Fruit fly (Drosophila melanogaster) whole organism, prepupa: ENCODE data around the gene CG32017.

ENCODE experiments used
- Blimp-1 ChIP-seq: fragments of 200-800 bp; sonication (Bioruptor generic); optimal IDR thresholded peaks from 3 replicates; lab custom pipeline; 2017; ENCODE audit warnings: missing biosample characterization, missing genetic modification characterization, mild to moderate bottlenecking, moderate library complexity, missing genetic modification reagents
- CG10631 ChIP-seq: fragments of 200-800 bp; sonication (Bioruptor generic); optimal IDR thresholded peaks from 2 replicates; lab custom pipeline; 2016; ENCODE audit warnings: missing biosample characterization, missing genetic modification characterization
- CG10669 ChIP-seq: fragments of 200-800 bp; sonication (Bioruptor generic); optimal IDR thresholded peaks from 3 replicates; lab custom pipeline; 2018; ENCODE audit warnings: missing biosample characterization, mild to moderate bottlenecking, missing genetic modification characterization, moderate library complexity
- CG11762 ChIP-seq: fragments of 200-800 bp; sonication (Bioruptor generic); optimal IDR thresholded peaks from 3 replicates; lab custom pipeline; 2016; ENCODE audit warnings: missing biosample characterization, missing genetic modification characterization; ENCODE audit not compliant: insufficient read depth
- CG11902 ChIP-seq: fragments of 200-800 bp; sonication (Bioruptor generic); optimal IDR thresholded peaks from 3 replicates; lab custom pipeline; 2016; ENCODE audit warnings: missing biosample characterization, missing genetic modification characterization
- CG1621 ChIP-seq: fragments of 200-800 bp; sonication (Bioruptor generic); optimal IDR thresholded peaks from 3 replicates; lab custom pipeline; 2018; ENCODE audit warnings: missing biosample characterization, mild to moderate bottlenecking, missing genetic modification characterization
- CG16779 ChIP-seq: fragments of 200-800 bp; sonication (Bioruptor generic); optimal IDR thresholded peaks from 3 replicates; lab custom pipeline; 2017; ENCODE audit warnings: missing biosample characterization, mild to moderate bottlenecking, missing genetic modification characterization
- CG3032 ChIP-seq: fragments of 200-800 bp; optimal IDR thresholded peaks from 2 replicates; lab custom pipeline; 2019; ENCODE audit warnings: missing biosample characterization, mild to moderate bottlenecking, missing genetic modification characterization, moderate library complexity
- CG31627 ChIP-seq: fragments of 200-800 bp; sonication (Bioruptor generic); optimal IDR thresholded peaks from 3 replicates; lab custom pipeline; 2016; ENCODE audit warnings: missing biosample characterization, missing genetic modification characterization
- CG32006 ChIP-seq: fragments of 200-800 bp; sonication (Bioruptor generic); optimal IDR thresholded peaks from 3 replicates; lab custom pipeline; 2017; ENCODE audit warnings: missing biosample characterization, mild to moderate bottlenecking, missing genetic modification characterization
- CG34406 ChIP-seq: fragments of 200-800 bp; sonication (Bioruptor generic); optimal IDR thresholded peaks from 3 replicates; lab custom pipeline; 2016; ENCODE audit warnings: missing biosample characterization, missing genetic modification characterization
- CG3919 ChIP-seq: fragments of 200-800 bp; sonication (Bioruptor generic); optimal IDR thresholded peaks from 3 replicates; lab custom pipeline; 2016; ENCODE audit warnings: missing biosample characterization, missing genetic modification characterization
- CG4318 ChIP-seq: fragments of 200-800 bp; sonication (Bioruptor generic); optimal IDR thresholded peaks from 3 replicates; lab custom pipeline; 2017; ENCODE audit warnings: missing biosample characterization, mild to moderate bottlenecking, missing genetic modification characterization
- CG6792 ChIP-seq: fragments of 200-800 bp; sonication (Bioruptor generic); optimal IDR thresholded peaks from 3 replicates; lab custom pipeline; 2016; ENCODE audit warnings: missing biosample characterization, missing genetic modification characterization
- CG6808 ChIP-seq: fragments of 200-800 bp; sonication (Bioruptor generic); optimal IDR thresholded peaks from 3 replicates; lab custom pipeline; 2017; ENCODE audit warnings: missing biosample characterization, missing genetic modification characterization, mild to moderate bottlenecking, moderate library complexity, missing genetic modification reagents
- CG6854 ChIP-seq: fragments of 200-800 bp; sonication (Bioruptor generic); optimal IDR thresholded peaks from 2 replicates; lab custom pipeline; 2017; ENCODE audit warnings: missing biosample characterization, mild to moderate bottlenecking, missing genetic modification characterization
- CG8119 ChIP-seq: fragments of 200-800 bp; sonication (Bioruptor generic); IDR thresholded peaks from 3 replicates; pipeline ENCODE4 v1.3.6; 2022; ENCODE audit warnings: missing biosample characterization, missing genetic modification characterization
- Eip75B ChIP-seq: fragments of 200-800 bp; sonication (Bioruptor generic); optimal IDR thresholded peaks from 3 replicates; lab custom pipeline; 2016; ENCODE audit warnings: missing biosample characterization, missing genetic modification characterization
- Eip78C ChIP-seq: fragments of 200-800 bp; sonication (Bioruptor generic); peaks from one replicate; lab custom pipeline; 2016; ENCODE audit warnings: missing biosample characterization, missing genetic modification characterization
- Eip93F ChIP-seq: fragments of 200-800 bp; sonication (Bioruptor generic); optimal IDR thresholded peaks from 2 replicates; lab custom pipeline; 2016; ENCODE audit warnings: missing biosample characterization, mild to moderate bottlenecking, missing genetic modification characterization
- Ets96B ChIP-seq: fragments of 200-800 bp; optimal IDR thresholded peaks from 2 replicates; lab custom pipeline; 2019; ENCODE audit warnings: missing biosample characterization, mild to moderate bottlenecking, missing genetic modification characterization, moderate library complexity
- Hr38 ChIP-seq: sonication (Bioruptor generic); optimal IDR thresholded peaks from 2 replicates; lab custom pipeline; 2016; ENCODE audit warnings: missing biosample characterization, missing genetic modification characterization
- Hr39 ChIP-seq: fragments of 200-800 bp; sonication (Bioruptor generic); optimal IDR thresholded peaks from 2 replicates; lab custom pipeline; 2016; ENCODE audit warnings: missing biosample characterization, missing genetic modification characterization
- Lpt ChIP-seq: fragments of 200-800 bp; sonication (Bioruptor generic); optimal IDR thresholded peaks from 3 replicates; lab custom pipeline; 2016; ENCODE audit warnings: missing biosample characterization, missing genetic modification characterization
- Met ChIP-seq: fragments of 200-800 bp; sonication (Bioruptor generic); optimal IDR thresholded peaks from 3 replicates; lab custom pipeline; 2016; ENCODE audit warnings: missing biosample characterization, missing genetic modification characterization
- OdsH ChIP-seq: fragments of 200-800 bp; sonication (Bioruptor generic); optimal IDR thresholded peaks from 3 replicates; lab custom pipeline; 2016; ENCODE audit warnings: missing biosample characterization, missing genetic modification characterization
- Smox ChIP-seq: fragments of 200-800 bp; sonication (Bioruptor generic); optimal IDR thresholded peaks from 3 replicates; lab custom pipeline; 2016; ENCODE audit warnings: missing biosample characterization, missing genetic modification characterization
- Sox102F ChIP-seq: fragments of 200-800 bp; sonication (Bioruptor generic); optimal IDR thresholded peaks from 2 replicates; lab custom pipeline; 2016; ENCODE audit warnings: missing biosample characterization, mild to moderate bottlenecking, missing genetic modification characterization
- Sox14 ChIP-seq: fragments of 200-800 bp; sonication (Bioruptor generic); optimal IDR thresholded peaks from 3 replicates; lab custom pipeline; 2016; ENCODE audit warnings: missing biosample characterization, missing genetic modification characterization
- Sox15 ChIP-seq: fragments of 200-800 bp; sonication (Bioruptor generic); optimal IDR thresholded peaks from 3 replicates; lab custom pipeline; 2016; ENCODE audit warnings: missing biosample characterization, missing genetic modification characterization
- acj6 ChIP-seq: fragments of 200-800 bp; sonication (Bioruptor generic); optimal IDR thresholded peaks from 3 replicates; lab custom pipeline; 2016; ENCODE audit warnings: missing biosample characterization, missing genetic modification characterization
- dac ChIP-seq: fragments of 200-800 bp; sonication (Bioruptor generic); optimal IDR thresholded peaks from 2 replicates; lab custom pipeline; 2017; ENCODE audit warnings: missing biosample characterization, mild to moderate bottlenecking, missing genetic modification characterization
- dsx ChIP-seq: fragments of 200-800 bp; optimal IDR thresholded peaks from 3 replicates; lab custom pipeline; 2019; ENCODE audit warnings: missing biosample characterization, mild to moderate bottlenecking, missing genetic modification characterization, moderate library complexity; ENCODE audit not compliant: poor library complexity, severe bottlenecking
- eg ChIP-seq: fragments of 200-800 bp; sonication (Bioruptor generic); IDR thresholded peaks from 3 replicates; pipeline ENCODE4 v1.3.6; 2022; ENCODE audit warnings: missing biosample characterization, missing genetic modification characterization
- esn ChIP-seq: fragments of 200-800 bp; sonication (Bioruptor generic); optimal IDR thresholded peaks from 2 replicates; lab custom pipeline; 2016; ENCODE audit warnings: missing biosample characterization, mild to moderate bottlenecking, missing genetic modification characterization, moderate library complexity
- fkh ChIP-seq: fragments of 200-800 bp; sonication (Bioruptor generic); optimal IDR thresholded peaks from 3 replicates; lab custom pipeline; 2017; ENCODE audit warnings: missing biosample characterization, mild to moderate bottlenecking, missing genetic modification characterization, moderate library complexity
- lz ChIP-seq: fragments of 200-800 bp; sonication (Bioruptor generic); optimal IDR thresholded peaks from 3 replicates; lab custom pipeline; 2016; ENCODE audit warnings: missing biosample characterization, missing genetic modification characterization
- net ChIP-seq: fragments of 200-800 bp; sonication (Bioruptor generic); optimal IDR thresholded peaks from 3 replicates; lab custom pipeline; 2016; ENCODE audit warnings: missing biosample characterization, missing genetic modification characterization
- salr ChIP-seq, 2 experiments: fragments of 200-800 bp; sonication (Bioruptor generic); optimal IDR thresholded peaks; 3 replicates each; lab custom pipeline; 2016 to 2018; ENCODE audit warnings: missing biosample characterization in 2 of 2, missing genetic modification characterization in 2 of 2, mild to moderate bottlenecking in 1 of 2
- spab ChIP-seq: fragments of 200-800 bp; sonication (Bioruptor generic); optimal IDR thresholded peaks from 2 replicates; lab custom pipeline; 2017; ENCODE audit warnings: missing biosample characterization, mild to moderate bottlenecking, missing genetic modification characterization, missing genetic modification reagents
- topi ChIP-seq: fragments of 200-800 bp; sonication (Bioruptor generic); optimal IDR thresholded peaks from 3 replicates; lab custom pipeline; 2016; ENCODE audit warnings: missing biosample characterization, missing genetic modification characterization
- vri ChIP-seq: fragments of 200-800 bp; sonication (Bioruptor generic); optimal IDR thresholded peaks from 3 replicates; lab custom pipeline; 2016; ENCODE audit warnings: missing biosample characterization, mild to moderate bottlenecking, missing genetic modification characterization

Gene CG32017

DNA sequence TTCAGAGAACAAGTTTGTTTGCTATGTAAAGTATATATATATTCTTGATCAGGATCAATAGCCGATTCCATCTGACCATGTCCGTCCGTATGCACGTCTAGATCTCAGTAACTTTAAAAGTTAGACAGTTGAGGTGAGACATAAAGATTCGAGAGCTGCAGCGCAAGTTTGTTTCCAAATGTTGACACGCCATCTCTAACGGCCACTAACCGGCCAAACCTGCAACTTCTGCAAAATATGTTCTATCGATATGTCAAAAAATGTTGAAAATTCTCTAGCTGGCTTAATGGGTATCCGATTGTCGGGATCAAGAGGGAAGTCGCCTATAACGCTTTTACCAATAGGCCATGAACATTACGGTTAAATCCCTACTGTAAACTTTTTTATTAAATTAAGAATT, 24.9 kb upstream of the CG32017 start:
- no peak for TF ChIP-seq acj6 (GFP tag; lab: Kevin White, UChicago)
- no peak for TF ChIP-seq CG11902 (GFP tag; lab: Kevin White, UChicago)
- TF ChIP-seq Sox14 (GFP tag; lab: Kevin White, UChicago): no peak
- no peak for TF ChIP-seq Eip93F (GFP tag; lab: Kevin White, UChicago)
- TF ChIP-seq CG16779 (tag; lab: Kevin White, UChicago): no peak
- no peak for TF ChIP-seq Eip75B
- no peak for TF ChIP-seq CG10669 (GFP tag; lab: Kevin White, UChicago)
- no peak for TF ChIP-seq dsx
- no peak for TF ChIP-seq esn
- TF ChIP-seq Met: no peak
- TF ChIP-seq topi: no peak
- TF ChIP-seq CG3032 (tag; lab: Kevin White, UChicago): no peak
- no peak for TF ChIP-seq OdsH (GFP tag; lab: Kevin White, UChicago)
- TF ChIP-seq CG34406 (GFP tag; lab: Kevin White, UChicago): no peak
- no peak for TF ChIP-seq salr (GFP tag; optimal IDR thresholded peaks at IDR 0.05; lab: Kevin White, UChicago)
- TF ChIP-seq Smox (GFP tag; lab: Kevin White, UChicago): no peak
- no peak for TF ChIP-seq eg (GFP tag; lab: Robert Waterston, UW)
- TF ChIP-seq CG11762 (GFP tag; lab: Kevin White, UChicago): no peak
- no peak for TF ChIP-seq CG10631 (GFP tag; lab: Kevin White, UChicago)

DNA sequence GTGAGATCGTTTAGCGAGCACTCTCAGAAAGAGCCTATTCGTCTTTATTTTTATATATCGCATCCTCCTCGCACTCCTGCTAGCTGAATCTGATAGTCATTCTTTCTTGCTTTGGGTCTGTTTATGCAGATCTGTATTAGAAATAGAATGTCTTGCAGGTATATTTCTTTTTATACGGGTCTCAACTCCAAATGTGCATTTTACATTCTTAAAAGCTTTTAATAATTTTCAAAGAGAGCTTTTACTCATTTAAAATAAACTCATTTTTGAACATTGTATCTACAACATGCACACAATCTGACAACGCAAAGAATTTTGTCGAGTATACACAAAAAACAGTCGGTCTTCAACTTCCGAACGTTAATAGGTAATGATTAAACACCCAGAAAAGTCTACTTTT, 23.5 kb upstream of the CG32017 start, which contains the start of gene CG33521:
CG33521 (plus strand) TSS at position 301 of the 400 bp plus-strand sequence.
- TF ChIP-seq CG11902 (GFP tag; lab: Kevin White, UChicago) (no peak), dsx (no peak), Blimp-1 (GFP tag; lab: Kevin White, UChicago) (no peak), CG6808 (no peak), CG16779 (tag; lab: Kevin White, UChicago) (no peak), eg (GFP tag; lab: Robert Waterston, UW) (no peak), Sox102F (GFP tag; lab: Kevin White, UChicago) (no peak), spab (GFP tag; lab: Kevin White, UChicago) (no peak), Eip78C (GFP tag; lab: Kevin White, UChicago) (no peak), vri (GFP tag; lab: Kevin White, UChicago) (no peak), Eip93F (GFP tag; lab: Kevin White, UChicago) (no peak), Sox15 (GFP tag; lab: Kevin White, UChicago) (no peak)

dm6 chr4:1182809-1183208, 20.9 kb upstream of the CG32017 start:
- no peak for TF ChIP-seq Eip78C (GFP tag; lab: Kevin White, UChicago)
- no peak for TF ChIP-seq CG6808
- TF ChIP-seq Eip93F (GFP tag; lab: Kevin White, UChicago): no peak
- no peak for TF ChIP-seq CG16779 (tag; lab: Kevin White, UChicago)
- TF ChIP-seq CG11762 (GFP tag; lab: Kevin White, UChicago): no peak
- TF ChIP-seq Lpt (GFP tag; lab: Kevin White, UChicago): no peak
- no peak for TF ChIP-seq topi
- TF ChIP-seq CG6854 (GFP tag; lab: Kevin White, UChicago): no peak
- TF ChIP-seq CG1621: no peak
- no peak for TF ChIP-seq Hr39 (GFP tag; lab: Kevin White, UChicago)
- no peak for TF ChIP-seq esn
- no peak for TF ChIP-seq salr (GFP tag; optimal IDR thresholded peaks at IDR 0.05; lab: Kevin White, UChicago)
- no peak for TF ChIP-seq Ets96B (tag; lab: Kevin White, UChicago)
- TF ChIP-seq Sox14 (GFP tag; lab: Kevin White, UChicago): no peak
- TF ChIP-seq eg (GFP tag; lab: Robert Waterston, UW): no peak
- no peak for TF ChIP-seq Sox15 (GFP tag; lab: Kevin White, UChicago)
- TF ChIP-seq CG11902 (GFP tag; lab: Kevin White, UChicago): no peak
- no peak for TF ChIP-seq CG32006
- no peak for TF ChIP-seq lz
- TF ChIP-seq CG10669 (GFP tag; lab: Kevin White, UChicago): no peak

DNA sequence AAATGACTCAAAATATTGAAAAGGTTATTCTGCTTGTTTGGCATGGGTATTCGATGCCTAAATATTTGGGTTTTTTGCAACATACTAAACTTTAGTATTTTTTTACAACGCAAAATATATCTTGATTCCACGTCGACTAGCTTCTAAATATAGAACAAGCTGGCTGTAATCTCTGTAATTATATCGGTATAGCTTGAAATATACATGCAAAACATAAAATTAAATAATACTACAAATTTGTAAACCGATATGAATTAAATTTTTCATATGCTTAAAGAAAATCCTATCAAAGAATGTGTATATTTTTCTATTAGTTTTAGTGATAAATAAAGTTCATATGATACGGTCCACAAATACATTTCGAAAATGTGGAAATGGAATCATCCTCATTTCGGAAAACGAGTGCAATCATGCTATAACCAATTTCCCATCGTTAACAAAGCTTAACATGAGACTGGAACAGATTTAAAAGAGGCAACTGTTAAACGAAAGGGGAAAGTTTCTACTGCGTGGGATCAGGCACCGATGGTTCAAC, 19.7 kb upstream of the CG32017 start, which contains the start of gene pho:
pho (minus strand) TSS at position 38 of the 535 bp plus-strand sequence.
- TF ChIP-seq net (no peak), salr (GFP tag; optimal IDR thresholded peaks at IDR 0.05; lab: Kevin White, UChicago) (no peak), dac (GFP tag; lab: Kevin White, UChicago) (no peak), fkh (no peak), Eip75B (no peak), CG6792 (GFP tag; lab: Kevin White, UChicago) (no peak), CG8119 (GFP tag; lab: Robert Waterston, UW) (no peak), CG3032 (tag; lab: Kevin White, UChicago) (peak; percentile 43), Hr38 (GFP tag; lab: Kevin White, UChicago) (no peak), CG3919 (no peak), acj6 (GFP tag; lab: Kevin White, UChicago) (no peak), Sox14 (GFP tag; lab: Kevin White, UChicago) (no peak), CG4318 (peak; percentile 33), lz (peak; percentile 31), Hr39 (GFP tag; lab: Kevin White, UChicago) (peak; percentile 42), esn (peak; percentile 18), Sox15 (GFP tag; lab: Kevin White, UChicago) (peak; percentile 33), CG31627 (GFP tag; lab: Kevin White, UChicago) (no peak), OdsH (GFP tag; lab: Kevin White, UChicago) (peak; percentile 44), vri (GFP tag; lab: Kevin White, UChicago) (no peak)
